Fruit fly (Drosophila melanogaster): ENCODE measurements around the gene bip1.

Gene bip1

DNA sequence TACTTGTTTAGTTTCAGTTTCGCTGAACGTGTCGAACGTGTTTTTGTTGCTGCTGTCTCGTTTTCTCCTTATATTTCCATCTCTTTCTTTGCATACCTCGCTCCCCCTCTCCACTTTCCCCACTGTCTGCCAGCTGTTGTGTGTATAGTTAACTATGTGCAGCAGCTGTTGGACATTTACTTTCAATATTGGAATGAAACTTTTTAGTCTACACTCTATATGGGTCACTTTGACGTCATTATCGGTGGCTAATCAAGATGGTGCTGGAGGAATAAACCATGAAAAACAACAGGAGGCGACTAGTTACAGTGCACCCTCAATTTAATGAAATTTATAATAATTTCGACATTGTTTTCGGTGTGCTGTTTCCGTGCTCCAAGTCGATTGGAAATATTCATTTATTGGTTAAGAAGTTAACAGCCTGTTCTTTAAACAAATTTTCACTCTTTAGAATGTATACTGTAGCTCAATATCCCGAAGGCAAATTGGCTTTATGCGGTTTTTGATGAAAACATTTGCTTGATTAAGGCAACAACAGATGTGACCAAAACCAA lies 29.2 kb downstream of the bip1 start (continued):
- TF ChIP-seq CG11723 (GFP tag; optimal IDR thresholded peaks at IDR 0.05) (no peak), CG14667 (GFP tag; IDR thresholded peaks at IDR 0.05) (no peak), Ravus (GFP tag; IDR thresholded peaks at IDR 0.05) (no peak), CG13894 (tag; optimal IDR thresholded peaks at IDR 0.05) (no peak), peb (GFP tag; IDR thresholded peaks at IDR 0.05) (no peak), CG11093 (GFP tag; IDR thresholded peaks at IDR 0.05) (no peak), Gug (GFP tag; IDR thresholded peaks at IDR 0.05) (0 out of 4 replicates have a peak, but pooled peaks have one; percentile 39), PHDP (tag; optimal IDR thresholded peaks at IDR 0.05) (no peak), CG15696 (tag; optimal IDR thresholded peaks at IDR 0.05) (no peak), CG8359 (GFP tag; optimal IDR thresholded peaks at IDR 0.05; ENCODE audit: borderline replicate concordance) (no peak), lmd (GFP tag; IDR thresholded peaks at IDR 0.05) (peak; percentile 62), fru (optimal IDR thresholded peaks at IDR 0.05) (no peak), sima (GFP tag; optimal IDR thresholded peaks at IDR 0.05) (no peak), CG7372 (GFP tag; IDR thresholded peaks at IDR 0.05) (no peak), CG13287 (GFP tag; IDR thresholded peaks at IDR 0.05; ENCODE audit: partially characterized antibody) (no peak), CG5245 (GFP tag; optimal IDR thresholded peaks at IDR 0.05) (peak; percentile 39), ems (GFP tag; optimal IDR thresholded peaks at IDR 0.05) (no peak), CG14860 (GFP tag; IDR thresholded peaks at IDR 0.05; ENCODE audit: partially characterized antibody) (no peak), z (GFP tag; IDR thresholded peaks at IDR 0.05) (no peak), Bteb2 (GFP tag; optimal IDR thresholded peaks at IDR 0.05) (no peak), CG10366 (GFP tag; IDR thresholded peaks at IDR 0.05) (no peak), CG9215 (GFP tag; IDR thresholded peaks at IDR 0.05) (no peak), Vsx1 (GFP tag; optimal IDR thresholded peaks at IDR 0.05) (no peak), scrt (GFP tag; optimal IDR thresholded peaks at IDR 0.05) (no peak), cwo (GFP tag; optimal IDR thresholded peaks at IDR 0.05) (peak; percentile 2), chinmo (GFP tag; IDR thresholded peaks at IDR 0.05; ENCODE audit: partially characterized antibody) (no peak), sug (tag; optimal IDR thresholded peaks at IDR 0.05) (no peak), usp (GFP tag; optimal IDR thresholded peaks at IDR 0.05) (no peak), gcm (GFP tag; optimal IDR thresholded peaks at IDR 0.05) (no peak), CG12219 (GFP tag; optimal IDR thresholded peaks at IDR 0.05) (no peak), org-1 (GFP tag; optimal IDR thresholded peaks at IDR 0.05) (no peak), HmgZ (tag; optimal IDR thresholded peaks at IDR 0.05) (no peak), gsb-n (tag; optimal IDR thresholded peaks at IDR 0.05) (peak; percentile 26), CG11398 (GFP tag; optimal IDR thresholded peaks at IDR 0.05) (no peak), pho (GFP tag; optimal IDR thresholded peaks at IDR 0.05) (no peak), zfh1 (GFP tag; IDR thresholded peaks at IDR 0.05) (0 out of 3 replicates have a peak, but pooled peaks have one; percentile 54), repo (GFP tag; optimal IDR thresholded peaks at IDR 0.05) (no peak), CG13296 (GFP tag; optimal IDR thresholded peaks at IDR 0.05) (no peak), exex (tag; optimal IDR thresholded peaks at IDR 0.05) (no peak), toy (GFP tag; IDR thresholded peaks at IDR 0.05) (no peak), CG13775 (GFP tag; optimal IDR thresholded peaks at IDR 0.05) (no peak), cato (GFP tag; optimal IDR thresholded peaks at IDR 0.05; ENCODE audit: borderline replicate concordance) (no peak), p53 (GFP tag; optimal IDR thresholded peaks at IDR 0.05) (no peak), CG1602 (GFP tag; optimal IDR thresholded peaks at IDR 0.05) (no peak), jumu (GFP tag; optimal IDR thresholded peaks at IDR 0.05) (no peak), HHEX (GFP tag; optimal IDR thresholded peaks at IDR 0.05) (peak; percentile 19), Ets65A (GFP tag) (peak; percentile 93), CG16815 (GFP tag; optimal IDR thresholded peaks at IDR 0.05) (no peak), Dbx (GFP tag; IDR thresholded peaks at IDR 0.05) (0 out of 3 replicates have a peak, but pooled peaks have one; percentile 16), lbe (GFP tag; optimal IDR thresholded peaks at IDR 0.05) (no peak), Sox102F (GFP tag; optimal IDR thresholded peaks at IDR 0.05) (peak; percentile 19), Sry-δ (GFP tag; optimal IDR thresholded peaks at IDR 0.05) (peak; percentile 12)
